Worm (Caenorhabditis elegans) whole organism, late embryonic: ENCODE data around the gene C44H4.4.

ENCODE experiments used
- C08G9.2 ChIP-seq: sonication (generic microtip); optimal IDR thresholded peaks from 2 replicates; lab custom pipeline; 2016; ENCODE audit warnings: mild to moderate bottlenecking, missing genetic modification characterization, moderate library complexity, missing compliant biosample characterization
- K09A11.1 ChIP-seq: sonication (generic microtip); optimal IDR thresholded peaks from 2 replicates; lab custom pipeline; 2017; ENCODE audit warnings: antibody characterized with exemption, mild to moderate bottlenecking, missing genetic modification characterization, missing compliant biosample characterization; ENCODE audit not compliant: insufficient read depth
- T23F11.4 ChIP-seq: fragments of 200-800 bp; sonication (Bioruptor generic); optimal IDR thresholded peaks from 2 replicates; lab custom pipeline; 2018; ENCODE audit warnings: mild to moderate bottlenecking, missing genetic modification characterization, missing compliant biosample characterization
- Y22D7AL.16 ChIP-seq: sonication (generic microtip); optimal IDR thresholded peaks from 2 replicates; lab custom pipeline; 2016; ENCODE audit warnings: missing genetic modification characterization, missing compliant biosample characterization
- ceh-14 ChIP-seq: sonication (generic microtip); optimal IDR thresholded peaks from 2 replicates; lab custom pipeline; 2016; ENCODE audit warnings: missing genotype, missing genetic modification characterization, missing compliant biosample characterization
- ceh-19 ChIP-seq: fragments of 200-800 bp; sonication (Bioruptor generic); optimal IDR thresholded peaks from 2 replicates; lab custom pipeline; 2018; ENCODE audit warnings: mild to moderate bottlenecking, missing genetic modification characterization, missing compliant biosample characterization
- ceh-24 ChIP-seq: sonication (generic microtip); optimal IDR thresholded peaks from 2 replicates; lab custom pipeline; 2016; ENCODE audit warnings: mild to moderate bottlenecking, missing genetic modification characterization, missing compliant biosample characterization
- ceh-30 ChIP-seq: fragments of 150-350 bp; optimal IDR thresholded peaks from 2 replicates; lab custom pipeline; 2014; ENCODE audit warnings: missing biosample characterization, missing genetic modification characterization
- ceh-31 ChIP-seq: sonication (generic microtip); optimal IDR thresholded peaks from 2 replicates; lab custom pipeline; 2016; ENCODE audit warnings: missing genetic modification characterization, missing compliant biosample characterization
- ceh-34 ChIP-seq: sonication (generic microtip); optimal IDR thresholded peaks from 2 replicates; lab custom pipeline; 2016; ENCODE audit warnings: mild to moderate bottlenecking, missing genetic modification characterization, missing compliant biosample characterization
- ceh-45 ChIP-seq: fragments of 200-800 bp; sonication (Bioruptor generic); IDR thresholded peaks from 2 replicates; pipeline ENCODE4 v1.3.6; 2022; ENCODE audit warnings: missing genetic modification reagents, missing genetic modification characterization, missing compliant biosample characterization
- ceh-48 ChIP-seq: sonication (generic microtip); optimal IDR thresholded peaks from 2 replicates; lab custom pipeline; 2016; ENCODE audit warnings: missing genetic modification characterization, inconsistent platforms, missing compliant biosample characterization
- ceh-6 ChIP-seq: fragments of 200-800 bp; sonication (Bioruptor generic); optimal IDR thresholded peaks from 2 replicates; lab custom pipeline; 2018; ENCODE audit warnings: mild to moderate bottlenecking, missing genetic modification characterization, missing compliant biosample characterization
- ceh-9 ChIP-seq: sonication (generic microtip); optimal IDR thresholded peaks from 2 replicates; lab custom pipeline; 2016; ENCODE audit warnings: mild to moderate bottlenecking, missing genetic modification characterization, inconsistent platforms, missing compliant biosample characterization
- dmd-4 ChIP-seq: sonication (generic microtip); optimal IDR thresholded peaks from 2 replicates; lab custom pipeline; 2016; ENCODE audit warnings: borderline replicate concordance, missing genetic modification characterization, missing compliant biosample characterization
- dve-1 ChIP-seq: sonication (generic microtip); optimal IDR thresholded peaks from 2 replicates; lab custom pipeline; 2017; ENCODE audit warnings: antibody characterized with exemption, mild to moderate bottlenecking, missing genetic modification characterization, missing compliant biosample characterization
- elt-2 ChIP-seq: sonication (generic microtip); optimal IDR thresholded peaks from 2 replicates; lab custom pipeline; 2016; ENCODE audit warnings: missing genetic modification reagents, missing genetic modification characterization, missing compliant biosample characterization
- elt-4 ChIP-seq: sonication (generic microtip); optimal IDR thresholded peaks from 2 replicates; lab custom pipeline; 2016; ENCODE audit warnings: missing genetic modification characterization, missing compliant biosample characterization
- ets-4 ChIP-seq: sonication (generic microtip); optimal IDR thresholded peaks from 2 replicates; lab custom pipeline; 2016; ENCODE audit warnings: missing genetic modification characterization, missing compliant biosample characterization
- eyg-1 ChIP-seq: sonication (generic microtip); optimal IDR thresholded peaks from 2 replicates; lab custom pipeline; 2016; ENCODE audit warnings: missing genotype, missing genetic modification characterization, missing compliant biosample characterization
- fax-1 ChIP-seq: sonication (generic microtip); optimal IDR thresholded peaks from 2 replicates; lab custom pipeline; 2016; ENCODE audit warnings: missing genotype, missing genetic modification characterization, missing compliant biosample characterization
- fkh-6 ChIP-seq: sonication (generic microtip); optimal IDR thresholded peaks from 2 replicates; lab custom pipeline; 2016; ENCODE audit warnings: missing genetic modification characterization, missing compliant biosample characterization
- hlh-13 ChIP-seq: fragments of 200-800 bp; sonication (Bioruptor generic); optimal IDR thresholded peaks from 2 replicates; lab custom pipeline; 2018; ENCODE audit warnings: mild to moderate bottlenecking, missing genetic modification characterization, missing compliant biosample characterization
- hlh-30 ChIP-seq: sonication (generic microtip); optimal IDR thresholded peaks from 2 replicates; lab custom pipeline; 2017; ENCODE audit warnings: antibody characterized with exemption, missing genetic modification characterization, missing compliant biosample characterization; ENCODE audit not compliant: insufficient read depth
- lim-6 ChIP-seq: sonication (generic microtip); optimal IDR thresholded peaks from 2 replicates; lab custom pipeline; 2016; ENCODE audit warnings: missing genetic modification characterization, missing compliant biosample characterization
- lin-11 ChIP-seq: fragments of 200-800 bp; sonication (Bioruptor generic); optimal IDR thresholded peaks from 2 replicates; lab custom pipeline; 2018; ENCODE audit warnings: mild to moderate bottlenecking, missing genetic modification characterization, missing compliant biosample characterization
- mec-3 ChIP-seq: sonication (generic microtip); optimal IDR thresholded peaks from 2 replicates; lab custom pipeline; 2016; ENCODE audit warnings: borderline replicate concordance, missing genetic modification characterization, missing compliant biosample characterization
- nfya-1 ChIP-seq: sonication (generic microtip); optimal IDR thresholded peaks from 2 replicates; lab custom pipeline; 2017; ENCODE audit warnings: missing genetic modification characterization, mild to moderate bottlenecking, missing compliant biosample characterization, antibody characterized with exemption, moderate library complexity
- nhr-11 ChIP-seq: fragments of 150-350 bp; optimal IDR thresholded peaks from 2 replicates; lab custom pipeline; 2014; ENCODE audit warnings: missing biosample characterization, missing genetic modification characterization
- nhr-232 ChIP-seq: sonication (generic microtip); optimal IDR thresholded peaks from 2 replicates; lab custom pipeline; 2016; ENCODE audit warnings: missing genetic modification characterization, missing compliant biosample characterization
- npax-4 ChIP-seq: sonication (generic microtip); optimal IDR thresholded peaks from 2 replicates; lab custom pipeline; 2016; ENCODE audit warnings: missing genetic modification characterization, missing compliant biosample characterization
- pag-3 ChIP-seq: sonication (generic microtip); optimal IDR thresholded peaks from 2 replicates; lab custom pipeline; 2016; ENCODE audit warnings: missing compliant biosample characterization, missing genetic modification characterization, borderline replicate concordance
- pat-9 ChIP-seq: fragments of 200-800 bp; sonication (Bioruptor generic); optimal IDR thresholded peaks from 2 replicates; lab custom pipeline; 2018; ENCODE audit warnings: mild to moderate bottlenecking, missing genetic modification characterization, moderate library complexity, missing compliant biosample characterization
- pax-1 ChIP-seq: fragments of 150-350 bp; optimal IDR thresholded peaks from 2 replicates; lab custom pipeline; 2014; ENCODE audit warnings: missing biosample characterization, missing genetic modification characterization
- pha-2 ChIP-seq: sonication (generic microtip); optimal IDR thresholded peaks from 2 replicates; lab custom pipeline; 2017; ENCODE audit warnings: mild to moderate bottlenecking, missing genetic modification characterization, missing compliant biosample characterization
- pha-4 ChIP-seq: fragments of 150-350 bp; optimal IDR thresholded peaks from 2 replicates; lab custom pipeline; 2018; ENCODE audit warnings: missing biosample characterization, missing genetic modification reagents, missing genetic modification characterization
- pqm-1 ChIP-seq: sonication (generic microtip); optimal IDR thresholded peaks from 2 replicates; lab custom pipeline; 2016; ENCODE audit warnings: missing genetic modification characterization, missing compliant biosample characterization
- rnt-1 ChIP-seq: sonication (generic microtip); optimal IDR thresholded peaks from 2 replicates; lab custom pipeline; 2016; ENCODE audit warnings: missing genetic modification characterization, missing compliant biosample characterization
- sdc-2 ChIP-seq: sonication (generic microtip); optimal IDR thresholded peaks from 2 replicates; lab custom pipeline; 2016; ENCODE audit warnings: missing genotype, missing genetic modification characterization, missing compliant biosample characterization
- sox-2 ChIP-seq: fragments of 200-800 bp; sonication (Bioruptor generic); IDR thresholded peaks from 2 replicates; pipeline ENCODE4 v1.3.6; 2022; ENCODE audit warnings: missing genetic modification reagents, missing genetic modification characterization, missing compliant biosample characterization
- sox-4 ChIP-seq: sonication (generic microtip); optimal IDR thresholded peaks from 2 replicates; lab custom pipeline; 2017; ENCODE audit warnings: mild to moderate bottlenecking, missing genetic modification characterization, inconsistent platforms, missing compliant biosample characterization
- tbx-2 ChIP-seq: sonication (generic microtip); optimal IDR thresholded peaks from 2 replicates; lab custom pipeline; 2016; ENCODE audit warnings: missing genetic modification characterization, missing compliant biosample characterization
- ttx-3 ChIP-seq: sonication (generic microtip); optimal IDR thresholded peaks from 2 replicates; lab custom pipeline; 2016; ENCODE audit warnings: missing genetic modification reagents, missing genetic modification characterization, missing compliant biosample characterization
- unc-42 ChIP-seq: sonication (generic microtip); optimal IDR thresholded peaks from 2 replicates; lab custom pipeline; 2016; ENCODE audit warnings: missing genotype, missing genetic modification characterization, missing compliant biosample characterization
- unc-55 ChIP-seq: sonication (generic microtip); optimal IDR thresholded peaks from 2 replicates; lab custom pipeline; 2017; ENCODE audit warnings: missing biosample characterization, missing genetic modification reagents, missing genetic modification characterization
- unc-86 ChIP-seq: sonication (generic microtip); optimal IDR thresholded peaks from 2 replicates; lab custom pipeline; 2016; ENCODE audit warnings: missing genetic modification characterization, missing compliant biosample characterization
- zip-5 ChIP-seq: sonication (generic microtip); optimal IDR thresholded peaks from 2 replicates; lab custom pipeline; 2016; ENCODE audit warnings: missing genetic modification characterization, missing compliant biosample characterization

Gene C44H4.4

DNA sequence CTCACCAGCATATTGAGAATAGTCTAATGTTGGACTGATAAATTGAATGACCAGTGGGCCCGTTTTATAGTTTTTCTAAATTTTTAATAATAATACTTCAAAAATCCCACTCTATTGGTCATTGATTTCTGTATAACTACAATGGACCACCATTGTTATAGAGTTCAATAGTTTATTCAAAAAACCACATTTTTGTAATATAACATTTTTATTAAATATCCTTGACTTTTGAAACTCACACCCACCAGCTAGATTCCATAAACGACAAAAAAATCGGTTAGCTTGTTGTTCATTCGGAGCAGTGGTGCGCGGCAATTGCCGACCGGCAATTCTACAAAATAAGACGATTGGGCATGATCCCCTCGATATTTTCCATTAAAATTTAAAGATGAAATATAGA is 61.3 kb downstream of the C44H4.4 start, which contains the start of gene nspc-18 (continued):
- no peak for TF ChIP-seq ceh-24 (tag; lab: Kevin White, UChicago)
- no peak for TF ChIP-seq sox-4 (tag; lab: Kevin White, UChicago)
- TF ChIP-seq hlh-30 (tag; lab: Kevin White, UChicago) = no peak
- TF ChIP-seq, all 69 proteins: peak for 0

DNA sequence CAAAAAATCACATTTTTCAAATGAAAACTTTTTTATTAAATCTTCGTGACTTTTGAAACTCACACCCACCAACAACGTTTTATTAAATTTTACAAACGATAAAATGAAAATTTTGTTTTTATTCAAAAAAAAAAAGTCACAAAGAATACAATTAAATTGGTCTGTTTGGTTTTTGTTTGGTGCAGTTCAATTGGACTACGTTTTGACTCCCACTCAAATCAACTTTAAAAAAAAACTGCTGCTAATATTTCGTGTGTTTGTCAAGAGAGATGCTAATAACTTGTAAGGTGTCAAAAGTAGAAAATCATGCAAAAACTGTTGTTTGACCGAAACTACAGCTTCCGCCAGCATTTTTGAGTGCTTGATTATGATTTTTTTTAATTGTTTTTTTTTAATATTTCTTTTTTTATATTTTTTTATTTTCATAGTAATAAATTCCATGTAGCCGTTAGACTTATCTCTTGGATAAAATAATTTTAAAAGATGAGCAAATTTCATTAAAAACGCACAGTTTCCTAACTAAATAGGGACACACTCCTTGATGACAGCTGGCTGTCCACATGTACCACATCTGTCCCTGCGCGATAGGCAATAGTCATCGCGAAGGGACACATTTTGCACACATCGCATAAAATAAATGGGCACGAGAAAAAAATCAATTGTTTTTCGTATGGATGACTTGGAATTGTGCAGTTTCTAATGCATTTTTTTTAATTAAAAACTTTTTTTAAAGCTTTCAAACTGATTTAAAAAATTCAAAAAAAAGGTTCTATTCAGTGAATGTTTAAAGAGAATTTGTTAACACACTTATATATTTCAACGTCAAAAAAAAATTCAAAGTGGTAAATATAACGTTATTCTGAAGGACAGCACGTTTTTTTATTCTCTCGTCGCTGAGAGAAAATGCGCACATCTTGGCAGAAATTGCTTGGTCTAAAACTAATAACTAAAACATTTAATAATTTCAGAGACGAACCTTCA is 63.3 kb downstream of the C44H4.4 start:
- TF ChIP-seq ets-4 (tag; lab: Kevin White, UChicago) = peak; percentile 75
- peak; percentile 96 for TF ChIP-seq unc-86
- TF ChIP-seq ceh-9 (tag; lab: Kevin White, UChicago) = no peak
- TF ChIP-seq lin-11 (tag; lab: Kevin White, UChicago) = peak; percentile 25
- peak; percentile 42 for TF ChIP-seq T23F11.4 (GFP tag; lab: Kevin White, UChicago)
- TF ChIP-seq pax-1 = peak; percentile 91
- TF ChIP-seq elt-2 (tag; lab: Kevin White, UChicago) = peak; percentile 82
- peak; percentile 62 for TF ChIP-seq eyg-1 (tag; lab: Kevin White, UChicago)
- TF ChIP-seq sox-4 (tag; lab: Kevin White, UChicago) = peak; percentile 47
- TF ChIP-seq ceh-45 = no peak
- no peak for TF ChIP-seq pha-4 (tag; lab: Kevin White, UChicago)
- no peak for TF ChIP-seq fax-1 (tag; lab: Kevin White, UChicago)
- TF ChIP-seq ceh-30 (tag; lab: Kevin White, UChicago) = peak; percentile 92
- TF ChIP-seq mec-3 (tag; lab: Kevin White, UChicago) = no peak
- TF ChIP-seq ceh-48 = peak; percentile 99
- peak; percentile 98 for TF ChIP-seq nhr-11 (tag; lab: Kevin White, UChicago)
- peak; percentile 100 for TF ChIP-seq sdc-2 (tag; lab: Kevin White, UChicago)
- peak; percentile 68 for TF ChIP-seq pha-2 (tag; lab: Kevin White, UChicago)
- peak; percentile 75 for TF ChIP-seq ttx-3 (tag; lab: Kevin White, UChicago)
- peak; percentile 96 for TF ChIP-seq ceh-31 (tag; lab: Kevin White, UChicago)
- TF ChIP-seq ceh-19 = peak; percentile 40
- TF ChIP-seq npax-4 (tag; lab: Kevin White, UChicago) = no peak
- peak; percentile 90 for TF ChIP-seq rnt-1 (tag; lab: Kevin White, UChicago)
- peak; percentile 98 for TF ChIP-seq nfya-1 (tag; lab: Kevin White, UChicago)
- peak; percentile 92 for TF ChIP-seq ceh-34 (tag; lab: Kevin White, UChicago)
- TF ChIP-seq hlh-13 (GFP tag; lab: Kevin White, UChicago) = no peak
- peak; percentile 96 for TF ChIP-seq dve-1 (tag; lab: Kevin White, UChicago)
- peak; percentile 96 for TF ChIP-seq tbx-2
- no peak for TF ChIP-seq pag-3 (tag; lab: Kevin White, UChicago)
- TF ChIP-seq dmd-4 = no peak
- TF ChIP-seq elt-4 = no peak
- peak; percentile 4 for TF ChIP-seq lim-6 (tag; lab: Kevin White, UChicago)
- TF ChIP-seq zip-5 (tag; lab: Kevin White, UChicago) = peak; percentile 31
- peak; percentile 27 for TF ChIP-seq pat-9 (tag; lab: Kevin White, UChicago)
- peak; percentile 89 for TF ChIP-seq K09A11.1
- TF ChIP-seq sox-2 (GFP tag; lab: Robert Waterston, UW) = peak; percentile 79
- peak; percentile 87 for TF ChIP-seq ceh-14
- peak; percentile 39 for TF ChIP-seq fkh-6
- peak; percentile 84 for TF ChIP-seq pqm-1 (tag; lab: Kevin White, UChicago)
- TF ChIP-seq unc-42 (tag; lab: Kevin White, UChicago) = peak; percentile 98
- TF ChIP-seq ceh-6 (GFP tag; lab: Kevin White, UChicago) = peak; percentile 61
- TF ChIP-seq nhr-232 (tag; lab: Kevin White, UChicago) = no peak
- TF ChIP-seq unc-55 (GFP tag; lab: Kevin White, UChicago) = peak; percentile 94
- peak; percentile 68 for TF ChIP-seq C08G9.2 (tag; lab: Kevin White, UChicago)
- TF ChIP-seq Y22D7AL.16 = no peak
